Fruit fly (Drosophila melanogaster): ENCODE data around the gene Sfxn2.

DNA sequence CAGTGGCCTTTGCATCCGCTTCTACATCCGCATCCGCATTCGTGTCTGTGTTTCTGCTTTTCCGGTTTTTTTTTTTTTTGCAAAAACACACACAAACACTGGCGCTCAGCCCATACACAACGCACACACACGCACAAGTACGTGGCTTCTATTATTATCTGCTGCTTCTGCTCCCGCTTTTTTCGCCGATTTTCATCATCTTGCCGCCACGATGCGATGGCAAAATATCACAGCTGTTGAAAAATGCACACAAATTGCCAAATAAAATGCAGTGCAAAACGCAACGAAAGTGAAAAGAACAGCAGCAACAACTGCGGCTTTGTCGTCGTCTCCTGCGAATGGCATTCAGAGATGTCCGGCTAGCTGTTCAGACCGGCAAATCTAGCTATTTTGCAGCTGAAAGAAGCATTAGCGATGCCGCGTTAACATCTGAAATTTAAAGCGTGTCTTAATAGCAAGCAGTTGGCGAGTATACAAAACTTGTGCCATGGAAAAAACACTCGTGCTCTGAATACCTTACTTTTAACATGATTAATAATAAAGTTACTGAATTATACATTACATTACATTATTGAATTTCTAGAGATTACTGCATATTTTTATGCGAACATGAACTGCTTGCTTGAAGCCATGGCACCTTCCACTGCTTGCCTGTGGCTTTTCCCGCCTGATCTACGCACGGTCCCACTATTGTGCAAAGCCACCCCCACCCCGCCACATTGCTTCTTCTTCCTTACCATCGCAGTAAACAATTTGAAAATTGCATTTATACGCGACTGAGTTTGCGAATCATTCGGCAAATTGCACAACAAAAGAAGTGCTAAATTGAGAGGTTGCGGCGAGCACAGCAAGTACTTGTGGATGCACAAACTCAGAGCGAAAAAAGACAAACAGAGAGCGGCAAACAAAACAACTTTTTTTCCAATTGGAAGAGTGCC, at the start of gene Sfxn2, which contains the start of gene Ugt316A1:
- TF ChIP-seq psq (optimal IDR thresholded peaks at IDR 0.05) (no peak), pan (optimal IDR thresholded peaks at IDR 0.05) (no peak)
